Worm (Caenorhabditis elegans) whole organism, mixed stage, embryonic: Measurements from ENCODE around the gene Y48C3A.14.

Source experiments
- elt-1 ChIP-seq: sonication (generic microtip); optimal IDR thresholded peaks from 2 replicates; lab custom pipeline; 2017; ENCODE audit warnings: missing genetic modification characterization, mild to moderate bottlenecking, missing compliant biosample characterization, antibody characterized with exemption, moderate library complexity, borderline replicate concordance; ENCODE audit not compliant: insufficient read depth
- nhr-76 ChIP-seq: sonication (generic microtip); optimal IDR thresholded peaks from 2 replicates; lab custom pipeline; 2017; ENCODE audit warnings: missing biosample characterization, missing genetic modification characterization
- ztf-11 ChIP-seq: fragments of 150-350 bp; optimal IDR thresholded peaks from 2 replicates; lab custom pipeline; 2014; ENCODE audit warnings: missing biosample characterization, missing genetic modification characterization

ce11 chrII:13424242-13424641 is 34.7 kb downstream of the Y48C3A.14 start, which contains the start of gene Y48E1C.2:
- TF ChIP-seq nhr-76 (no peak), ztf-11 (tag; lab: Kevin White, UChicago) (no peak), elt-1 (tag; lab: Kevin White, UChicago) (no peak)
